Fruit fly (Drosophila melanogaster) whole organism, embryonic: ENCODE measurements around the gene CG31706.

Experiments used
- CG1024 ChIP-seq: fragments of 200-800 bp; sonication (Bioruptor generic); IDR thresholded peaks from 2 replicates; pipeline ENCODE4 v1.3.6; 2022; ENCODE audit warnings: missing biosample characterization, missing genetic modification characterization
- CG10543 ChIP-seq: fragments of 200-800 bp; sonication (Bioruptor generic); optimal IDR thresholded peaks from 3 replicates; lab custom pipeline; 2017; ENCODE audit warnings: missing biosample characterization, mild to moderate bottlenecking, missing genetic modification characterization, moderate library complexity
- CG10654 ChIP-seq: fragments of 200-800 bp; sonication (Bioruptor generic); optimal IDR thresholded peaks from 2 replicates; lab custom pipeline; 2016; ENCODE audit warnings: missing biosample characterization, missing genetic modification characterization
- CG11247 ChIP-seq: fragments of 200-800 bp; sonication (Bioruptor generic); IDR thresholded peaks from 2 replicates; pipeline ENCODE4 v1.3.6; 2022; ENCODE audit warnings: missing biosample characterization, missing genetic modification characterization
- CG12104 ChIP-seq: fragments of 200-800 bp; sonication (Bioruptor generic); optimal IDR thresholded peaks from 3 replicates; lab custom pipeline; 2016; ENCODE audit warnings: missing biosample characterization, missing genetic modification characterization
- CG12236 ChIP-seq: fragments of 200-800 bp; sonication (Bioruptor generic); optimal IDR thresholded peaks from 2 replicates; lab custom pipeline; 2016; ENCODE audit warnings: missing biosample characterization, missing genetic modification characterization
- CG12391 ChIP-seq: fragments of 200-800 bp; sonication (Bioruptor generic); optimal IDR thresholded peaks from 3 replicates; lab custom pipeline; 2018; ENCODE audit warnings: missing biosample characterization, mild to moderate bottlenecking, missing genetic modification characterization, moderate library complexity
- CG1529 ChIP-seq: fragments of 200-800 bp; sonication (Bioruptor generic); optimal IDR thresholded peaks from 3 replicates; lab custom pipeline; 2018; ENCODE audit warnings: missing biosample characterization, missing genetic modification characterization
- CG15514 ChIP-seq: fragments of 200-800 bp; sonication (Bioruptor generic); optimal IDR thresholded peaks from 3 replicates; lab custom pipeline; 2017; ENCODE audit warnings: missing biosample characterization, missing genetic modification characterization, mild to moderate bottlenecking, moderate library complexity, missing genetic modification reagents
- CG1602 ChIP-seq: fragments of 200-800 bp; sonication (Bioruptor generic); optimal IDR thresholded peaks from 3 replicates; lab custom pipeline; 2016; ENCODE audit warnings: missing biosample characterization, missing genetic modification characterization
- CG1647 ChIP-seq: fragments of 200-800 bp; sonication (Bioruptor generic); optimal IDR thresholded peaks from 3 replicates; lab custom pipeline; 2016; ENCODE audit warnings: missing biosample characterization, missing genetic modification characterization
- CG17912 ChIP-seq: fragments of 200-800 bp; sonication (Bioruptor generic); optimal IDR thresholded peaks from 2 replicates; lab custom pipeline; 2018; ENCODE audit warnings: missing biosample characterization, mild to moderate bottlenecking, missing genetic modification characterization
- CG18476 ChIP-seq: fragments of 200-800 bp; sonication (Bioruptor generic); optimal IDR thresholded peaks from 2 replicates; lab custom pipeline; 2016; ENCODE audit warnings: missing biosample characterization, mild to moderate bottlenecking, missing genetic modification characterization
- CG18599 ChIP-seq: fragments of 200-800 bp; sonication (Bioruptor generic); optimal IDR thresholded peaks from 3 replicates; lab custom pipeline; 2017; ENCODE audit warnings: missing biosample characterization, missing genetic modification characterization, mild to moderate bottlenecking, moderate library complexity, missing genetic modification reagents
- CG2678 ChIP-seq: fragments of 200-800 bp; sonication (Bioruptor generic); optimal IDR thresholded peaks from 3 replicates; lab custom pipeline; 2019; ENCODE audit warnings: missing biosample characterization, mild to moderate bottlenecking, missing genetic modification characterization, moderate library complexity
- CG31388 ChIP-seq: fragments of 200-800 bp; sonication (Bioruptor generic); optimal IDR thresholded peaks from 2 replicates; lab custom pipeline; 2016; ENCODE audit warnings: missing biosample characterization, missing genetic modification characterization
- CG3838 ChIP-seq: fragments of 200-800 bp; sonication (Bioruptor generic); optimal IDR thresholded peaks from 3 replicates; lab custom pipeline; 2016; ENCODE audit warnings: missing biosample characterization, missing genetic modification characterization
- CG6791 ChIP-seq: fragments of 200-800 bp; sonication (Bioruptor generic); IDR thresholded peaks from 3 replicates; pipeline ENCODE4 v1.3.6; 2022; ENCODE audit warnings: missing biosample characterization, missing genetic modification characterization; ENCODE audit not compliant: partially characterized antibody
- CG9609 ChIP-seq: fragments of 200-800 bp; sonication (Bioruptor generic); optimal IDR thresholded peaks from 3 replicates; lab custom pipeline; 2016; ENCODE audit warnings: missing biosample characterization, missing genetic modification characterization
- Dip2 ChIP-seq: fragments of 200-800 bp; sonication (Bioruptor generic); IDR thresholded peaks from 2 replicates; pipeline ENCODE4 v1.3.6; 2022; ENCODE audit warnings: missing biosample characterization, missing genetic modification characterization
- E2f1 ChIP-seq: fragments of 200-800 bp; sonication (Bioruptor generic); IDR thresholded peaks from 2 replicates; pipeline ENCODE4 v1.3.6; 2022; ENCODE audit warnings: missing biosample characterization, missing genetic modification characterization
- Ets65A ChIP-seq: fragments of 200-800 bp; sonication (Bioruptor generic); peaks from one replicate; lab custom pipeline; 2016; ENCODE audit warnings: missing biosample characterization, missing genetic modification characterization
- HLH54F ChIP-seq: fragments of 200-800 bp; sonication (Bioruptor generic); optimal IDR thresholded peaks from 3 replicates; lab custom pipeline; 2016; ENCODE audit warnings: missing biosample characterization, missing genetic modification characterization
- Hand ChIP-seq: fragments of 200-800 bp; sonication (Bioruptor generic); optimal IDR thresholded peaks from 2 replicates; lab custom pipeline; 2017; ENCODE audit warnings: mild to moderate bottlenecking, missing biosample characterization, missing genetic modification reagents, missing genetic modification characterization
- Kr ChIP-seq: fragments of 200-800 bp; sonication (Bioruptor generic); optimal IDR thresholded peaks from 2 replicates; lab custom pipeline; 2017; ENCODE audit warnings: missing biosample characterization, mild to moderate bottlenecking, missing genetic modification characterization
- Lim3 ChIP-seq: fragments of 200-800 bp; sonication (Bioruptor generic); IDR thresholded peaks from 2 replicates; pipeline ENCODE4 v1.3.6; 2022; ENCODE audit warnings: missing biosample characterization, missing genetic modification characterization
- Lpt ChIP-seq: fragments of >200 bp; optimal IDR thresholded peaks from 2 replicates; lab custom pipeline; 2018; ENCODE audit warnings: missing biosample characterization, missing genetic modification characterization
- Myb ChIP-seq: fragments of 200-800 bp; sonication (Bioruptor generic); optimal IDR thresholded peaks from 2 replicates; lab custom pipeline; 2016; ENCODE audit warnings: missing biosample characterization, missing genetic modification characterization
- NC2α ChIP-seq: fragments of 200-800 bp; sonication (Bioruptor generic); optimal IDR thresholded peaks from 2 replicates; lab custom pipeline; 2016; ENCODE audit warnings: missing biosample characterization, missing genetic modification characterization
- Nf-YA ChIP-seq: fragments of 200-800 bp; sonication (Bioruptor generic); IDR thresholded peaks from 2 replicates; pipeline ENCODE4 v1.3.6; 2022; ENCODE audit warnings: missing biosample characterization, missing genetic modification characterization
- Ravus ChIP-seq: fragments of 200-800 bp; sonication (Bioruptor generic); IDR thresholded peaks from 2 replicates; pipeline ENCODE4 v1.3.6; 2022; ENCODE audit warnings: missing biosample characterization, missing genetic modification characterization
- Side ChIP-seq: fragments of 200-800 bp; sonication (Bioruptor generic); optimal IDR thresholded peaks from 2 replicates; lab custom pipeline; 2016; ENCODE audit warnings: missing biosample characterization, missing genetic modification characterization
- Six4 ChIP-seq: fragments of 200-800 bp; sonication (Bioruptor generic); optimal IDR thresholded peaks from 2 replicates; lab custom pipeline; 2016; ENCODE audit warnings: missing biosample characterization, missing genetic modification characterization
- crol ChIP-seq: fragments of 200-800 bp; sonication (Bioruptor generic); IDR thresholded peaks from 2 replicates; pipeline ENCODE4 v1.3.6; 2022; ENCODE audit warnings: missing biosample characterization, missing genetic modification characterization
- da ChIP-seq: fragments of 200-800 bp; sonication (Bioruptor generic); optimal IDR thresholded peaks from 2 replicates; lab custom pipeline; 2016; ENCODE audit warnings: missing biosample characterization, missing genetic modification characterization
- dmrt99B ChIP-seq: fragments of 200-800 bp; sonication (Bioruptor generic); optimal IDR thresholded peaks from 2 replicates; lab custom pipeline; 2018; ENCODE audit warnings: missing biosample characterization, mild to moderate bottlenecking, missing genetic modification characterization, moderate library complexity
- fd102C ChIP-seq: fragments of 200-800 bp; sonication (Bioruptor generic); optimal IDR thresholded peaks from 2 replicates; lab custom pipeline; 2018; ENCODE audit warnings: missing biosample characterization, mild to moderate bottlenecking, missing genetic modification characterization, moderate library complexity
- ftz-f1 ChIP-seq: fragments of 200-800 bp; sonication (Bioruptor generic); optimal IDR thresholded peaks from 2 replicates; lab custom pipeline; 2016; ENCODE audit warnings: missing biosample characterization, missing genetic modification characterization
- grn ChIP-seq: fragments of 200-800 bp; sonication (Bioruptor generic); optimal IDR thresholded peaks from 3 replicates; lab custom pipeline; 2017; ENCODE audit warnings: missing biosample characterization, missing genetic modification characterization
- hkb ChIP-seq, 2 experiments: fragments of 200-800 bp in 1 of 2; fragments of >200 bp in 1 of 2; sonication (Bioruptor generic) in 1 of 2; IDR thresholded peaks in 1 of 2; optimal IDR thresholded peaks in 1 of 2; 2 replicates each; pipeline versions ENCODE4 v1.3.6 to Lab custom; 2017 to 2022; ENCODE audit warnings: missing biosample characterization in 1 of 2, missing genetic modification characterization in 1 of 2
- inv ChIP-seq: fragments of 200-800 bp; sonication (Bioruptor generic); IDR thresholded peaks from 2 replicates; pipeline ENCODE4 v1.3.6; 2022; ENCODE audit warnings: missing biosample characterization, missing genetic modification characterization; ENCODE audit not compliant: partially characterized antibody
- kah ChIP-seq: fragments of 200-800 bp; sonication (Bioruptor generic); optimal IDR thresholded peaks from 2 replicates; lab custom pipeline; 2018; ENCODE audit warnings: missing biosample characterization, mild to moderate bottlenecking, missing genetic modification characterization
- ken ChIP-seq: fragments of 200-800 bp; sonication (Bioruptor generic); IDR thresholded peaks from 3 replicates; pipeline ENCODE4 v1.3.6; 2022; ENCODE audit warnings: missing biosample characterization, missing genetic modification characterization
- lmd ChIP-seq: fragments of 200-800 bp; sonication (Bioruptor generic); IDR thresholded peaks from 2 replicates; pipeline ENCODE4 v1.3.6; 2022; ENCODE audit warnings: missing biosample characterization, missing genetic modification characterization
- onecut ChIP-seq: fragments of 200-800 bp; sonication (Bioruptor generic); IDR thresholded peaks from 2 replicates; pipeline ENCODE4 v1.3.6; 2022; ENCODE audit warnings: missing biosample characterization, missing genetic modification characterization
- org-1 ChIP-seq: fragments of 200-800 bp; sonication (Bioruptor generic); optimal IDR thresholded peaks from 2 replicates; lab custom pipeline; 2017; ENCODE audit warnings: missing biosample characterization, missing genetic modification characterization
- pzg ChIP-seq: fragments of 200-800 bp; sonication (Bioruptor generic); optimal IDR thresholded peaks from 3 replicates; lab custom pipeline; 2018; ENCODE audit warnings: missing biosample characterization, mild to moderate bottlenecking, missing genetic modification characterization, moderate library complexity
- ro ChIP-seq: fragments of 200-800 bp; sonication (Bioruptor generic); IDR thresholded peaks from 2 replicates; pipeline ENCODE4 v1.3.6; 2022; ENCODE audit warnings: missing biosample characterization, missing genetic modification characterization
- scrt ChIP-seq: fragments of 200-800 bp; sonication (Bioruptor generic); optimal IDR thresholded peaks from 2 replicates; lab custom pipeline; 2018; ENCODE audit warnings: missing biosample characterization, mild to moderate bottlenecking, missing genetic modification characterization, moderate library complexity
- sr ChIP-seq: fragments of 200-800 bp; sonication (Bioruptor generic); IDR thresholded peaks from 3 replicates; pipeline ENCODE4 v1.3.6; 2022; ENCODE audit warnings: missing biosample characterization, missing genetic modification characterization
- ssp ChIP-seq: fragments of 200-800 bp; sonication (Bioruptor generic); IDR thresholded peaks from 2 replicates; pipeline ENCODE4 v1.3.6; 2022; ENCODE audit warnings: missing biosample characterization, missing genetic modification characterization
- zfh2 ChIP-seq: fragments of 200-800 bp; sonication (Bioruptor generic); optimal IDR thresholded peaks from 2 replicates; lab custom pipeline; 2016; ENCODE audit warnings: missing biosample characterization, missing genetic modification characterization

CG31706 gene

dm6 chr2L:11528129-11528589 is 2.7 kb downstream of the CG31706 start, which contains the start of gene CG31705 (continued):
- TF ChIP-seq Hand (GFP tag; lab: Kevin White, UChicago) (no peak), CG9609 (GFP tag; lab: Kevin White, UChicago) (no peak), fd102C (no peak), CG31388 (GFP tag; lab: Kevin White, UChicago) (no peak), Nf-YA (GFP tag; lab: Robert Waterston, UW) (no peak), Lpt (GFP tag; lab: Kevin White, UChicago) (no peak), inv (no peak), CG12104 (GFP tag; lab: Kevin White, UChicago) (peak; percentile 50), ro (GFP tag; lab: Robert Waterston, UW) (no peak), Ravus (no peak), Dip2 (GFP tag; lab: Robert Waterston, UW) (no peak), scrt (GFP tag; lab: Kevin White, UChicago) (no peak), zfh2 (GFP tag; lab: Kevin White, UChicago) (no peak), CG3838 (no peak), E2f1 (GFP tag; lab: Robert Waterston, UW) (no peak), da (GFP tag; lab: Kevin White, UChicago) (no peak), org-1 (peak; percentile 3), Lim3 (GFP tag; lab: Robert Waterston, UW) (no peak), Side (no peak), hkb (optimal IDR thresholded peaks at IDR 0.05; lab: Kevin White, UChicago) (no peak), hkb (GFP tag; IDR thresholded peaks at IDR 0.05; lab: Robert Waterston, UW) (no peak), crol (GFP tag; lab: Robert Waterston, UW) (no peak), Ets65A (GFP tag; lab: Kevin White, UChicago) (peak; percentile 95), CG1602 (GFP tag; lab: Kevin White, UChicago) (peak; percentile 2), sr (no peak), CG11247 (GFP tag; lab: Robert Waterston, UW) (no peak; the same call in 1 of the 2 replicates), grn (GFP tag; lab: Kevin White, UChicago) (no peak), CG10654 (peak; percentile 13), CG12236 (GFP tag; lab: Kevin White, UChicago) (no peak), CG12391 (tag; lab: Kevin White, UChicago) (peak; percentile 38), CG6791 (GFP tag; lab: Robert Waterston, UW) (no peak), CG1024 (GFP tag; lab: Robert Waterston, UW) (no peak), ssp (GFP tag; lab: Robert Waterston, UW) (no peak), pzg (GFP tag; lab: Kevin White, UChicago) (no peak), CG15514 (GFP tag; lab: Kevin White, UChicago) (peak; percentile 38), CG10543 (GFP tag; lab: Kevin White, UChicago) (no peak), kah (GFP tag; lab: Kevin White, UChicago) (no peak), NC2α (GFP tag; lab: Kevin White, UChicago) (no peak), Kr (no peak), CG18476 (GFP tag; lab: Kevin White, UChicago) (no peak), Six4 (GFP tag; lab: Kevin White, UChicago) (no peak), dmrt99B (tag; lab: Kevin White, UChicago) (peak; percentile 60), ken (GFP tag; lab: Robert Waterston, UW) (no peak), onecut (GFP tag; lab: Robert Waterston, UW) (no peak; the same call in 1 of the 2 replicates), CG2678 (tag; lab: Kevin White, UChicago) (peak; percentile 7), CG17912 (no peak), lmd (GFP tag; lab: Robert Waterston, UW) (peak; percentile 48), CG1647 (no peak), Myb (no peak), CG18599 (GFP tag; lab: Kevin White, UChicago) (peak; percentile 50), HLH54F (GFP tag; lab: Kevin White, UChicago) (no peak), CG1529 (no peak), ftz-f1 (GFP tag; lab: Kevin White, UChicago) (no peak)
